Worm (Caenorhabditis elegans): ENCODE data around the gene srh-218.

Gene srh-218

ce11 chrV:15493680-15494079, at the start of gene srh-218:
Gene srh-218 (plus strand): TSS chrV:15493980.
- TF ChIP-seq cog-1 (tag; optimal IDR thresholded peaks at IDR 0.05) (no peak), flt-1 (GFP tag; IDR thresholded peaks at IDR 0.05) (no peak), T22C8.4 (GFP tag; IDR thresholded peaks at IDR 0.05) (no peak), ztf-29 (GFP tag; IDR thresholded peaks at IDR 0.05) (no peak), klf-2 (GFP tag; conservative IDR thresholded peaks at IDR 0.05) (no peak), tab-1 (GFP tag; IDR thresholded peaks at IDR 0.05) (no peak), med-1 (GFP tag; optimal IDR thresholded peaks at IDR 0.05; ENCODE audit: insufficient read depth) (no peak), ref-1 (GFP tag; conservative IDR thresholded peaks at IDR 0.05) (no peak), ztf-23 (GFP tag; IDR thresholded peaks at IDR 0.05) (no peak)

ce11 chrV:15444188-15444587, 49.6 kb upstream of the srh-218 start, which contains the start of gene T26H5.11:
Gene T26H5.11 (minus strand): TSS chrV:15444288.
- TF ChIP-seq T22C8.4 (GFP tag; IDR thresholded peaks at IDR 0.05), result no peak
- TF ChIP-seq flt-1 (GFP tag; IDR thresholded peaks at IDR 0.05), result no peak
- no peak for TF ChIP-seq ref-1 (GFP tag; conservative IDR thresholded peaks at IDR 0.05)
- TF ChIP-seq ztf-29 (GFP tag; IDR thresholded peaks at IDR 0.05), result no peak
- no peak for TF ChIP-seq med-1 (GFP tag; optimal IDR thresholded peaks at IDR 0.05; ENCODE audit: insufficient read depth)
- no peak for TF ChIP-seq ztf-23 (GFP tag; IDR thresholded peaks at IDR 0.05)
- no peak for TF ChIP-seq klf-2 (GFP tag; conservative IDR thresholded peaks at IDR 0.05)
- no peak for TF ChIP-seq tab-1 (GFP tag; IDR thresholded peaks at IDR 0.05)
- no peak for TF ChIP-seq cog-1 (tag; optimal IDR thresholded peaks at IDR 0.05)

- no peak for TF ChIP-seq ztf-23 (GFP tag; IDR thresholded peaks at IDR 0.05)
- TF ChIP-seq tab-1 (GFP tag; IDR thresholded peaks at IDR 0.05), result no peak
- TF ChIP-seq med-1 (GFP tag; optimal IDR thresholded peaks at IDR 0.05; ENCODE audit: insufficient read depth), result no peak
- no peak for TF ChIP-seq flt-1 (GFP tag; IDR thresholded peaks at IDR 0.05)
- TF ChIP-seq cog-1 (tag; optimal IDR thresholded peaks at IDR 0.05), result no peak
- no peak for TF ChIP-seq klf-2 (GFP tag; conservative IDR thresholded peaks at IDR 0.05)
- no peak for TF ChIP-seq T22C8.4 (GFP tag; IDR thresholded peaks at IDR 0.05)
- no peak for TF ChIP-seq ref-1 (GFP tag; conservative IDR thresholded peaks at IDR 0.05)
- TF ChIP-seq ztf-29 (GFP tag; IDR thresholded peaks at IDR 0.05), result no peak
These were observed 49.2 kb upstream of the srh-218 start, which contains the start of gene T26H5.9 for ce11 chrV:15444615-15445014. Gene T26H5.9 (plus strand): TSS chrV:15444916.

DNA sequence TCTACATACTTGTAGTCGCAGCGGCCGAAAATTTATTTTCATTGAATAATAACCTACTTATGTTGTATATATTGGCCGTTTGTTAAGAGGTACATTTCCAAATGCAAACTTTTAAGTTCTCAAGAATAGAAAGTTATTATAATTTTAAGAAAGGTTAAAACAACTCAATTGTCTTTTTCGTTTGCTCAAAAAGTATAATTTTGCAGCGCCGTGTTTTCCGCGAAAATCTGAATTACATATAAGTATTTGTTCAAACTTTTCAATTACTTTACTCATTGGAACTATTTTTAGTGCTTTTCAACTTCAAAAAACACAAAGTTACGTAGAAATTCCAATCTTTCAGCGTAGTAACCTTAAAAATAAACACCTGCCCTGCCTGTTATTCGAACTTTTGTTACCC, 48.3 kb upstream of the srh-218 start, which contains the start of gene srh-239:
TSS of gene srh-239 (plus strand) at position 301 of the 400 bp plus-strand sequence.
- TF ChIP-seq klf-2 (GFP tag; conservative IDR thresholded peaks at IDR 0.05), result no peak
- no peak for TF ChIP-seq cog-1 (tag; optimal IDR thresholded peaks at IDR 0.05)
- no peak for TF ChIP-seq T22C8.4 (GFP tag; IDR thresholded peaks at IDR 0.05)
- TF ChIP-seq tab-1 (GFP tag; IDR thresholded peaks at IDR 0.05), result no peak

DNA sequence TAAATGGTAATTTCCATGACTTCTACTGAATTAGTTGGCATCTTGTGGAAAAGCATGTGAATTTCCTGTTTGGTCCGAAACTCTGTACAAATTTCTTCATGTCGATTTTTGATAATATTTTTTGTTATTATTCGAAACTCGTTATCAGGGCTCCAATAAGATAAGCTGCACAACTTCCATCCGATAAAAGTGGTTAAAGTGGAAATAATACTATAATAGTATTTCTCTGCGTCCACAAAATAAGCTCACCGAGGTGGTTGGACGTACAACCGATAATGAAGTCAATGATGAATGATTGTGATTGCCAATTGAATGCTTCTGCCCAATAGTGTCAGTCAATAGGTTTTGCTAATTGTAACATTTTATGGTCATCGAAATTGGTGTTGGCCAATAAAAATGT, 45.4 kb upstream of the srh-218 start, which contains the start of gene T26H5.4:
TSS of gene T26H5.4 (minus strand) at position 294 of the 400 bp plus-strand sequence.
- no peak for TF ChIP-seq T22C8.4 (GFP tag; IDR thresholded peaks at IDR 0.05)
- no peak for TF ChIP-seq ref-1 (GFP tag; conservative IDR thresholded peaks at IDR 0.05)
- TF ChIP-seq flt-1 (GFP tag; IDR thresholded peaks at IDR 0.05), result no peak
- no peak for TF ChIP-seq cog-1 (tag; optimal IDR thresholded peaks at IDR 0.05)
- no peak for TF ChIP-seq ztf-29 (GFP tag; IDR thresholded peaks at IDR 0.05)
- TF ChIP-seq med-1 (GFP tag; optimal IDR thresholded peaks at IDR 0.05; ENCODE audit: insufficient read depth), result no peak
- no peak for TF ChIP-seq klf-2 (GFP tag; conservative IDR thresholded peaks at IDR 0.05)
- no peak for TF ChIP-seq ztf-23 (GFP tag; IDR thresholded peaks at IDR 0.05)
- no peak for TF ChIP-seq tab-1 (GFP tag; IDR thresholded peaks at IDR 0.05)

DNA sequence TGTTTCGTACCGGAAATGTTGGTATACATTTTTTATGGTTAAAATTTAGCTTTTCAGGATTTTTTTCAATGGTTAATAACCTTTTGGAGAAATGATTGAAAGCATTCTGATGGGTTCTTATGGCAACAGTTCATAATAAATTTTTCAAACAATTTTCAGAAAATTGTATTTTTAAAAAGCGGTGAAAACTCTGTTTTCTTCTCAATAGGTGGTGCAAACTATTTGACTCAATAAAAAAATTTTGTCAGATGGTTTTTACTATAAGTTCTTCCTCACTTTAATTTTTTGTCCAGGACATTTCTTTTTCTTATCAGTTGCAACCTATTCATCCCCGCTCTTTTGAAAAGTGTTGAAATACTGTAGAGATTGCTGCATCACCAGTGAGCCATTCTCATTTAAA, 44.9 kb upstream of the srh-218 start, which contains the start of gene T26H5.14:
TSS of gene T26H5.14 (plus strand) at position 301 of the 400 bp plus-strand sequence.
- TF ChIP-seq cog-1 (tag; optimal IDR thresholded peaks at IDR 0.05), result no peak
- no peak for TF ChIP-seq flt-1 (GFP tag; IDR thresholded peaks at IDR 0.05)
- no peak for TF ChIP-seq klf-2 (GFP tag; conservative IDR thresholded peaks at IDR 0.05)
- no peak for TF ChIP-seq ztf-23 (GFP tag; IDR thresholded peaks at IDR 0.05)
- no peak for TF ChIP-seq tab-1 (GFP tag; IDR thresholded peaks at IDR 0.05)
- TF ChIP-seq med-1 (GFP tag; optimal IDR thresholded peaks at IDR 0.05; ENCODE audit: insufficient read depth), result no peak
- TF ChIP-seq T22C8.4 (GFP tag; IDR thresholded peaks at IDR 0.05), result no peak
- no peak for TF ChIP-seq ztf-29 (GFP tag; IDR thresholded peaks at IDR 0.05)
- TF ChIP-seq ref-1 (GFP tag; conservative IDR thresholded peaks at IDR 0.05), result no peak

- TF ChIP-seq med-1 (GFP tag; optimal IDR thresholded peaks at IDR 0.05; ENCODE audit: insufficient read depth) (no peak), tab-1 (GFP tag; IDR thresholded peaks at IDR 0.05) (no peak), klf-2 (GFP tag; conservative IDR thresholded peaks at IDR 0.05) (no peak), flt-1 (GFP tag; IDR thresholded peaks at IDR 0.05) (no peak), cog-1 (tag; optimal IDR thresholded peaks at IDR 0.05) (no peak)
These were observed 42.4 kb upstream of the srh-218 start, which contains the start of gene srw-33 for ce11 chrV:15451421-15451820. Gene srw-33 (minus strand): TSS chrV:15451521.

ce11 chrV:15454322-15454721, 39.5 kb upstream of the srh-218 start:
- TF ChIP-seq ztf-23 (GFP tag; IDR thresholded peaks at IDR 0.05) (0 out of 2 replicates have a peak, but pooled peaks have one; percentile 26), klf-2 (GFP tag; conservative IDR thresholded peaks at IDR 0.05) (no peak)

ce11 chrV:15459088-15459487, 34.7 kb upstream of the srh-218 start, which contains the start of gene str-71:
Gene str-71 (minus strand): TSS chrV:15459188.
- TF ChIP-seq ref-1 (GFP tag; conservative IDR thresholded peaks at IDR 0.05) (no peak), cog-1 (tag; optimal IDR thresholded peaks at IDR 0.05) (no peak), med-1 (GFP tag; optimal IDR thresholded peaks at IDR 0.05; ENCODE audit: insufficient read depth) (no peak), tab-1 (GFP tag; IDR thresholded peaks at IDR 0.05) (no peak), ztf-29 (GFP tag; IDR thresholded peaks at IDR 0.05) (no peak), flt-1 (GFP tag; IDR thresholded peaks at IDR 0.05) (no peak), klf-2 (GFP tag; conservative IDR thresholded peaks at IDR 0.05) (no peak), ztf-23 (GFP tag; IDR thresholded peaks at IDR 0.05) (no peak), T22C8.4 (GFP tag; IDR thresholded peaks at IDR 0.05) (no peak)

- no peak for TF ChIP-seq med-1 (GFP tag; optimal IDR thresholded peaks at IDR 0.05; ENCODE audit: insufficient read depth)
- no peak for TF ChIP-seq T22C8.4 (GFP tag; IDR thresholded peaks at IDR 0.05)
- TF ChIP-seq ztf-23 (GFP tag; IDR thresholded peaks at IDR 0.05), result no peak
- no peak for TF ChIP-seq cog-1 (tag; optimal IDR thresholded peaks at IDR 0.05)
These were observed 29.4 kb upstream of the srh-218 start, which contains the start of gene rocf-1 for ce11 chrV:15464402-15464801. Gene rocf-1 (minus strand): TSS chrV:15464502.
